Worm (Caenorhabditis elegans) whole organism, early embryonic: ENCODE results near the gene T09A5.15.

Source experiments
- B0310.2 ChIP-seq: sonication (generic microtip); optimal IDR thresholded peaks from 2 replicates; lab custom pipeline; 2016; ENCODE audit warnings: mild to moderate bottlenecking, missing genetic modification characterization, missing compliant biosample characterization
- aly-1 ChIP-seq: sonication (generic microtip); optimal IDR thresholded peaks from 2 replicates; lab custom pipeline; 2016; ENCODE audit warnings: missing genetic modification characterization, missing compliant biosample characterization
- ama-1 ChIP-seq: fragments of 150-350 bp; optimal IDR thresholded peaks from 2 replicates; lab custom pipeline; 2014
- ceh-13 ChIP-seq: fragments of 200-800 bp; sonication (Bioruptor generic); optimal IDR thresholded peaks from 2 replicates; lab custom pipeline; 2018; ENCODE audit warnings: mild to moderate bottlenecking, missing genetic modification characterization, missing compliant biosample characterization
- flt-1 ChIP-seq: fragments of 200-800 bp; sonication (Bioruptor generic); IDR thresholded peaks from 2 replicates; pipeline ENCODE4 v1.3.6; 2022; ENCODE audit warnings: missing genetic modification characterization, missing compliant biosample characterization
- hmg-4 ChIP-seq: fragments of 200-800 bp; sonication (Bioruptor generic); optimal IDR thresholded peaks from 2 replicates; lab custom pipeline; 2018; ENCODE audit warnings: mild to moderate bottlenecking, missing genetic modification characterization, missing compliant biosample characterization
- hnd-1 ChIP-seq: sonication (generic microtip); optimal IDR thresholded peaks from 2 replicates; lab custom pipeline; 2016; ENCODE audit warnings: missing genetic modification characterization, missing compliant biosample characterization
- pes-1 ChIP-seq: fragments of 200-800 bp; sonication (Bioruptor generic); IDR thresholded peaks from 2 replicates; pipeline ENCODE4 v1.3.6; 2022; ENCODE audit warnings: missing genetic modification reagents, missing genetic modification characterization, missing compliant biosample characterization
- scrt-1 ChIP-seq: fragments of 200-800 bp; sonication (Bioruptor generic); IDR thresholded peaks from 2 replicates; pipeline ENCODE4 v1.3.6; 2022; ENCODE audit warnings: missing genetic modification characterization, missing compliant biosample characterization
- sea-1 ChIP-seq: fragments of 200-800 bp; sonication (Bioruptor generic); conservative IDR thresholded peaks from 2 replicates; pipeline ENCODE4 v1.3.6; 2022; ENCODE audit warnings: missing genetic modification characterization, missing compliant biosample characterization

DNA sequence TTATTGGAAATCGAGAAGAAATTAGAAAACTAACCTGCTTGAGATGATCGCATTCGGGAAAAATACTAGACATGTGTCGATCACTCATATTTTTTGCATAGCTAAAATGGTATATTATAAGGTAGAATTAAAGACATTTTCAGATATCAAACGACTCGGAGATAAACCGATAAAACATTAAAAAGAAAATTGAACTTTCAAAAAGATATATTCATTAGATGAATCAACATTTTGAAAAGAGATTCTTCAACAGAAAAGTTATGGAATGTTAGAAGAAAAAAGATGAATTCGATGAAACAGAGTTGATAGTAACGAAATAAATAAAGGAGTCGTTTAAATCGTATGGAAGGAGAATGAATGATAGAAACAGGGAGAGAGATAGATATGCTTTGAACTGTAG, 2.1 kb upstream of the T09A5.15 start, which contains the start of gene mdmh-35:
- no peak for TF ChIP-seq ama-1
- TF ChIP-seq hmg-4 (GFP tag; lab: Kevin White, UChicago) = no peak
- no peak for TF ChIP-seq aly-1 (tag; lab: Kevin White, UChicago)
- TF ChIP-seq hnd-1 = no peak
- no peak for TF ChIP-seq sea-1 (GFP tag; lab: Robert Waterston, UW)
- no peak for TF ChIP-seq B0310.2 (tag; lab: Kevin White, UChicago)
- TF ChIP-seq pes-1 (GFP tag; lab: Robert Waterston, UW) = no peak
- TF ChIP-seq flt-1 = no peak
- TF ChIP-seq ceh-13 (GFP tag; lab: Kevin White, UChicago) = no peak
- TF ChIP-seq scrt-1 = no peak
